Worm (Caenorhabditis elegans) whole organism, L4/young adult: ENCODE data around the gene chil-3.

Experiments
- W03F9.2 ChIP-seq: fragments of 150-350 bp; optimal IDR thresholded peaks from 2 replicates; lab custom pipeline; 2014; ENCODE audit warnings: missing biosample characterization, missing genetic modification characterization
- him-1 ChIP-seq: sonication (generic microtip); optimal IDR thresholded peaks from 2 replicates; lab custom pipeline; 2016; ENCODE audit warnings: missing genotype, missing genetic modification reagents, missing genetic modification characterization, missing compliant biosample characterization

ce11 chrII:9826946-9827345, 34.3 kb downstream of the chil-3 start:
- TF ChIP-seq him-1 (tag; lab: Kevin White, UChicago) (no peak), W03F9.2 (tag; lab: Kevin White, UChicago) (no peak)
